Worm (Caenorhabditis elegans) whole organism, late embryonic: ENCODE results near the gene metl-6.

Source experiments
- F13H6.1 ChIP-seq: sonication (generic microtip); optimal IDR thresholded peaks from 2 replicates; lab custom pipeline; 2016; ENCODE audit warnings: missing genetic modification characterization, missing compliant biosample characterization
- K02D7.2 ChIP-seq: sonication (generic microtip); optimal IDR thresholded peaks from 2 replicates; lab custom pipeline; 2017; ENCODE audit warnings: mild to moderate bottlenecking, missing genetic modification characterization, missing compliant biosample characterization
- K09A11.1 ChIP-seq: sonication (generic microtip); optimal IDR thresholded peaks from 2 replicates; lab custom pipeline; 2017; ENCODE audit warnings: antibody characterized with exemption, mild to moderate bottlenecking, missing genetic modification characterization, missing compliant biosample characterization; ENCODE audit not compliant: insufficient read depth
- T23F11.4 ChIP-seq: fragments of 200-800 bp; sonication (Bioruptor generic); optimal IDR thresholded peaks from 2 replicates; lab custom pipeline; 2018; ENCODE audit warnings: mild to moderate bottlenecking, missing genetic modification characterization, missing compliant biosample characterization
- Y22D7AL.16 ChIP-seq: sonication (generic microtip); optimal IDR thresholded peaks from 2 replicates; lab custom pipeline; 2016; ENCODE audit warnings: missing genetic modification characterization, missing compliant biosample characterization
- ahr-1 ChIP-seq: sonication (generic microtip); optimal IDR thresholded peaks from 2 replicates; lab custom pipeline; 2016; ENCODE audit warnings: missing genetic modification characterization, missing compliant biosample characterization
- ceh-18 ChIP-seq: sonication (generic microtip); optimal IDR thresholded peaks from 2 replicates; lab custom pipeline; 2016; ENCODE audit warnings: missing genetic modification characterization, missing compliant biosample characterization
- ceh-19 ChIP-seq: fragments of 200-800 bp; sonication (Bioruptor generic); optimal IDR thresholded peaks from 2 replicates; lab custom pipeline; 2018; ENCODE audit warnings: mild to moderate bottlenecking, missing genetic modification characterization, missing compliant biosample characterization
- ceh-2 ChIP-seq: sonication (generic microtip); optimal IDR thresholded peaks from 2 replicates; lab custom pipeline; 2016; ENCODE audit warnings: missing genotype, missing genetic modification characterization, missing compliant biosample characterization
- ceh-31 ChIP-seq: sonication (generic microtip); optimal IDR thresholded peaks from 2 replicates; lab custom pipeline; 2016; ENCODE audit warnings: missing genetic modification characterization, missing compliant biosample characterization
- ceh-34 ChIP-seq: sonication (generic microtip); optimal IDR thresholded peaks from 2 replicates; lab custom pipeline; 2016; ENCODE audit warnings: mild to moderate bottlenecking, missing genetic modification characterization, missing compliant biosample characterization
- ceh-48 ChIP-seq: sonication (generic microtip); optimal IDR thresholded peaks from 2 replicates; lab custom pipeline; 2016; ENCODE audit warnings: missing genetic modification characterization, inconsistent platforms, missing compliant biosample characterization
- ceh-6 ChIP-seq: fragments of 200-800 bp; sonication (Bioruptor generic); optimal IDR thresholded peaks from 2 replicates; lab custom pipeline; 2018; ENCODE audit warnings: mild to moderate bottlenecking, missing genetic modification characterization, missing compliant biosample characterization
- ceh-9 ChIP-seq: sonication (generic microtip); optimal IDR thresholded peaks from 2 replicates; lab custom pipeline; 2016; ENCODE audit warnings: mild to moderate bottlenecking, missing genetic modification characterization, inconsistent platforms, missing compliant biosample characterization
- dmd-4 ChIP-seq: sonication (generic microtip); optimal IDR thresholded peaks from 2 replicates; lab custom pipeline; 2016; ENCODE audit warnings: borderline replicate concordance, missing genetic modification characterization, missing compliant biosample characterization
- elt-2 ChIP-seq: sonication (generic microtip); optimal IDR thresholded peaks from 2 replicates; lab custom pipeline; 2016; ENCODE audit warnings: missing genetic modification reagents, missing genetic modification characterization, missing compliant biosample characterization
- elt-4 ChIP-seq: sonication (generic microtip); optimal IDR thresholded peaks from 2 replicates; lab custom pipeline; 2016; ENCODE audit warnings: missing genetic modification characterization, missing compliant biosample characterization
- hlh-13 ChIP-seq: fragments of 200-800 bp; sonication (Bioruptor generic); optimal IDR thresholded peaks from 2 replicates; lab custom pipeline; 2018; ENCODE audit warnings: mild to moderate bottlenecking, missing genetic modification characterization, missing compliant biosample characterization
- hlh-30 ChIP-seq: sonication (generic microtip); optimal IDR thresholded peaks from 2 replicates; lab custom pipeline; 2017; ENCODE audit warnings: antibody characterized with exemption, missing genetic modification characterization, missing compliant biosample characterization; ENCODE audit not compliant: insufficient read depth
- lim-6 ChIP-seq: sonication (generic microtip); optimal IDR thresholded peaks from 2 replicates; lab custom pipeline; 2016; ENCODE audit warnings: missing genetic modification characterization, missing compliant biosample characterization
- madf-2 ChIP-seq: sonication (generic microtip); optimal IDR thresholded peaks from 2 replicates; lab custom pipeline; 2017; ENCODE audit warnings: missing genetic modification characterization, missing compliant biosample characterization
- nfya-1 ChIP-seq: sonication (generic microtip); optimal IDR thresholded peaks from 2 replicates; lab custom pipeline; 2017; ENCODE audit warnings: missing genetic modification characterization, mild to moderate bottlenecking, missing compliant biosample characterization, antibody characterized with exemption, moderate library complexity
- nhr-232 ChIP-seq: sonication (generic microtip); optimal IDR thresholded peaks from 2 replicates; lab custom pipeline; 2016; ENCODE audit warnings: missing genetic modification characterization, missing compliant biosample characterization
- pha-2 ChIP-seq: sonication (generic microtip); optimal IDR thresholded peaks from 2 replicates; lab custom pipeline; 2017; ENCODE audit warnings: mild to moderate bottlenecking, missing genetic modification characterization, missing compliant biosample characterization
- pqm-1 ChIP-seq: sonication (generic microtip); optimal IDR thresholded peaks from 2 replicates; lab custom pipeline; 2016; ENCODE audit warnings: missing genetic modification characterization, missing compliant biosample characterization
- ref-2 ChIP-seq: sonication (generic microtip); optimal IDR thresholded peaks from 2 replicates; lab custom pipeline; 2016; ENCODE audit warnings: missing genetic modification characterization, missing compliant biosample characterization
- rnt-1 ChIP-seq: sonication (generic microtip); optimal IDR thresholded peaks from 2 replicates; lab custom pipeline; 2016; ENCODE audit warnings: missing genetic modification characterization, missing compliant biosample characterization
- syd-9 ChIP-seq: sonication (generic microtip); optimal IDR thresholded peaks from 2 replicates; lab custom pipeline; 2016; ENCODE audit warnings: mild to moderate bottlenecking, missing genetic modification characterization, moderate library complexity, missing compliant biosample characterization
- tbx-2 ChIP-seq: sonication (generic microtip); optimal IDR thresholded peaks from 2 replicates; lab custom pipeline; 2016; ENCODE audit warnings: missing genetic modification characterization, missing compliant biosample characterization
- tbx-7 ChIP-seq: sonication (generic microtip); optimal IDR thresholded peaks from 2 replicates; lab custom pipeline; 2016; ENCODE audit warnings: missing genotype, missing genetic modification characterization, missing compliant biosample characterization
- unc-3 ChIP-seq, 2 experiments: fragments of 200-800 bp in 1 of 2; sonication (Bioruptor generic) in 1 of 2; sonication (generic microtip) in 1 of 2; conservative IDR thresholded peaks in 1 of 2; optimal IDR thresholded peaks in 1 of 2; 2 replicates each; pipeline versions ENCODE4 v1.3.6 to Lab custom; 2016 to 2022; ENCODE audit warnings: missing compliant biosample characterization in 2 of 2, missing genetic modification characterization in 2 of 2, missing genetic modification reagents in 1 of 2
- unc-42 ChIP-seq: sonication (generic microtip); optimal IDR thresholded peaks from 2 replicates; lab custom pipeline; 2016; ENCODE audit warnings: missing genotype, missing genetic modification characterization, missing compliant biosample characterization
- unc-55 ChIP-seq: sonication (generic microtip); optimal IDR thresholded peaks from 2 replicates; lab custom pipeline; 2017; ENCODE audit warnings: missing biosample characterization, missing genetic modification reagents, missing genetic modification characterization
- zip-5 ChIP-seq: sonication (generic microtip); optimal IDR thresholded peaks from 2 replicates; lab custom pipeline; 2016; ENCODE audit warnings: missing genetic modification characterization, missing compliant biosample characterization

The metl-6 gene

ce11 chrIII:3955674-3956073, 34.2 kb upstream of the metl-6 start:
- TF ChIP-seq ceh-19 (GFP tag; lab: Kevin White, UChicago) = no peak
- no peak for TF ChIP-seq K02D7.2 (tag; lab: Kevin White, UChicago)
- TF ChIP-seq lim-6 (tag; lab: Kevin White, UChicago) = no peak
- TF ChIP-seq ceh-9 (tag; lab: Kevin White, UChicago) = no peak
- TF ChIP-seq hlh-13 (GFP tag; lab: Kevin White, UChicago) = no peak
- no peak for TF ChIP-seq pha-2 (tag; lab: Kevin White, UChicago)
- TF ChIP-seq unc-3 (GFP tag; conservative IDR thresholded peaks at IDR 0.05; lab: Robert Waterston, UW) = no peak
- TF ChIP-seq unc-3 (tag; optimal IDR thresholded peaks at IDR 0.05; lab: Kevin White, UChicago) = no peak
- TF ChIP-seq unc-55 (GFP tag; lab: Kevin White, UChicago) = no peak
- no peak for TF ChIP-seq dmd-4 (tag; lab: Kevin White, UChicago)
- no peak for TF ChIP-seq pqm-1
- no peak for TF ChIP-seq ceh-34

- no peak for TF ChIP-seq elt-4
- TF ChIP-seq, all 69 proteins: peak for 0
Measured at ce11 chrIII:3954828-3955227, 33.3 kb upstream of the metl-6 start.

ce11 chrIII:3954220-3954619, 32.7 kb upstream of the metl-6 start:
- peak; percentile 50 for TF ChIP-seq hlh-30 (tag; lab: Kevin White, UChicago)
- TF ChIP-seq lim-6 (tag; lab: Kevin White, UChicago) = no peak
- TF ChIP-seq, all 69 proteins: peak for 1

ce11 chrIII:3953235-3953634, 31.7 kb upstream of the metl-6 start:
- TF ChIP-seq tbx-2 (tag; lab: Kevin White, UChicago) (peak; percentile 7), unc-55 (GFP tag; lab: Kevin White, UChicago) (peak; percentile 59), F13H6.1 (tag; lab: Kevin White, UChicago) (no peak), nfya-1 (tag; lab: Kevin White, UChicago) (peak; percentile 54), ahr-1 (tag; lab: Kevin White, UChicago) (no peak), madf-2 (no peak), syd-9 (no peak), hlh-30 (tag; lab: Kevin White, UChicago) (peak; percentile 33), rnt-1 (tag; lab: Kevin White, UChicago) (peak; percentile 24), ceh-6 (GFP tag; lab: Kevin White, UChicago) (no peak), nhr-232 (tag; lab: Kevin White, UChicago) (no peak), zip-5 (tag; lab: Kevin White, UChicago) (no peak), ceh-18 (tag; lab: Kevin White, UChicago) (peak; percentile 30), ceh-34 (no peak), Y22D7AL.16 (tag; lab: Kevin White, UChicago) (no peak), ceh-31 (peak; percentile 40)

ce11 chrIII:3952058-3952457, 30.5 kb upstream of the metl-6 start:
- TF ChIP-seq tbx-2 (tag; lab: Kevin White, UChicago) (no peak), elt-2 (peak; percentile 3)

ce11 chrIII:3935808-3936207, 14.3 kb upstream of the metl-6 start, which contains the start of gene npl-10:
Gene npl-10 (minus strand): TSS chrIII:3935908.
- TF ChIP-seq tbx-7 (tag; lab: Kevin White, UChicago) (no peak), unc-42 (no peak), ceh-34 (no peak), ceh-9 (tag; lab: Kevin White, UChicago) (no peak), ceh-2 (tag; lab: Kevin White, UChicago) (no peak), zip-5 (tag; lab: Kevin White, UChicago) (no peak), ref-2 (tag; lab: Kevin White, UChicago) (no peak), K09A11.1 (tag; lab: Kevin White, UChicago) (no peak), ceh-6 (GFP tag; lab: Kevin White, UChicago) (no peak), ceh-48 (tag; lab: Kevin White, UChicago) (no peak), pha-2 (tag; lab: Kevin White, UChicago) (no peak), dmd-4 (tag; lab: Kevin White, UChicago) (no peak), T23F11.4 (GFP tag; lab: Kevin White, UChicago) (no peak)
